Fruit fly (Drosophila melanogaster): ENCODE data around the gene Taf10.

Taf10 gene

DNA sequence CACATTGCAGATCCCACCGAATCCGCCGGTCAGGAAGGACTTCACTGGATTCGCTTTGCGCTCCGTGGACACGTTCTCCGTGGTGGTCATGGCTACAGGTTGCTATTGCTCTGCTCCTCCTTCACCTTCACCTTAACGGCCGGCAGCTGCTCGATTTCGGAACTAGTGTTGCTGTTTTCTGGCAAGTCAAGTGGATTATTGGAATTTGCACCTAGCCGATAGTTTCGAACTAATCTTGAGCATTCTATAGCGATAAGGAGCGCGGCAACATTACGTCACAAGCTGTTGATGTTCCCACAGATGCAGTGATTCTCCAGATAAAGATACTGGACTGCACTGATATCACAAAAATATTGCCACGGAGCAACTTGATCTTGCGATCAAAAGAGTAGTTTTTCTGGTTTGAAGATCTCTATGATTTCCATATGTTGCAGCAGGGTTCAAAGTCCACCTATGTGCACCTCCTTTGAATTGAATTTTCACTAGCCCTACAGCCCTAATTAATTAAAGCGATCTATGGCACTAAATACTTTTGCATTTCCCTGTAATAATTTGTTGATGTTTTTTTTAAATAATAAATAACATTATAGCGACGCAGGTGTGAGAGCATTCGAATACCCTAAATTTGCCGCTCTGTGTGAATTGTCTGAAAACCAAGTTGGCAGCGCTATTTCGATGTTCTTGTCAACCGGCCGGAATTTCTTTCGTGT lies 1.9 kb downstream of the Taf10 start, which contains the start of the genes colt and HINT1:
Gene colt (minus strand): TSS at position 594 of the 710 bp plus-strand sequence.
Gene HINT1 (plus strand): TSS at position 660 of the 710 bp plus-strand sequence.
- TF ChIP-seq rgr (GFP tag; optimal IDR thresholded peaks at IDR 0.05), result no peak
- no peak for TF ChIP-seq tai (GFP tag; optimal IDR thresholded peaks at IDR 0.05)
- peak; percentile 4 for TF ChIP-seq HLH106 (tag; optimal IDR thresholded peaks at IDR 0.05)
- peak; percentile 94 for TF ChIP-seq Hnf4 (GFP tag; optimal IDR thresholded peaks at IDR 0.05)
- no peak for TF ChIP-seq CrebA (GFP tag; optimal IDR thresholded peaks at IDR 0.05; ENCODE audit: borderline replicate concordance)
- TF ChIP-seq Dif (GFP tag; optimal IDR thresholded peaks at IDR 0.05; ENCODE audit: partially characterized antibody), result no peak
- TF ChIP-seq N (GFP tag; optimal IDR thresholded peaks at IDR 0.05), result no peak
- TF ChIP-seq psq (GFP tag; optimal IDR thresholded peaks at IDR 0.05), result no peak
- no peak for TF ChIP-seq Hr78 (GFP tag; optimal IDR thresholded peaks at IDR 0.05)
- no peak for TF ChIP-seq Vsx2 (GFP tag; optimal IDR thresholded peaks at IDR 0.05; ENCODE audit: partially characterized antibody)
- TF ChIP-seq dl (GFP tag; optimal IDR thresholded peaks at IDR 0.05; ENCODE audit: insufficient read depth in 1 of 2, partially characterized antibody in 2 of 2), result no peak
- no peak for TF ChIP-seq brk (GFP tag; optimal IDR thresholded peaks at IDR 0.05)
- no peak for TF ChIP-seq pan (optimal IDR thresholded peaks at IDR 0.05)
- TF ChIP-seq sage (GFP tag; optimal IDR thresholded peaks at IDR 0.05), result no peak
- peak; percentile 33 for TF ChIP-seq br (GFP tag; optimal IDR thresholded peaks at IDR 0.05)
- TF ChIP-seq usp (GFP tag; optimal IDR thresholded peaks at IDR 0.05), result no peak
- peak; percentile 57 for TF ChIP-seq Sp1 (GFP tag; optimal IDR thresholded peaks at IDR 0.05)
- peak; percentile 12 for TF ChIP-seq h (GFP tag; optimal IDR thresholded peaks at IDR 0.05)
- no peak for TF ChIP-seq GATAd (GFP tag; optimal IDR thresholded peaks at IDR 0.05)
- no peak for TF ChIP-seq jim (GFP tag; optimal IDR thresholded peaks at IDR 0.05)
- no peak for TF ChIP-seq Rel (GFP tag; optimal IDR thresholded peaks at IDR 0.05)
- peak; percentile 53 for TF ChIP-seq Rel (tag; optimal IDR thresholded peaks at IDR 0.05)
- TF ChIP-seq Myc (optimal IDR thresholded peaks at IDR 0.05), result no peak
- no peak for TF ChIP-seq Jra (GFP tag; optimal IDR thresholded peaks at IDR 0.05)
- no peak for TF ChIP-seq foxo (GFP tag; optimal IDR thresholded peaks at IDR 0.05)
- no peak for TF ChIP-seq dsf (GFP tag; optimal IDR thresholded peaks at IDR 0.05; ENCODE audit: borderline replicate concordance)
- no peak for TF ChIP-seq dmrt93B (GFP tag; optimal IDR thresholded peaks at IDR 0.05)
- no peak for TF ChIP-seq CG32264 (GFP tag; optimal IDR thresholded peaks at IDR 0.05)

DNA sequence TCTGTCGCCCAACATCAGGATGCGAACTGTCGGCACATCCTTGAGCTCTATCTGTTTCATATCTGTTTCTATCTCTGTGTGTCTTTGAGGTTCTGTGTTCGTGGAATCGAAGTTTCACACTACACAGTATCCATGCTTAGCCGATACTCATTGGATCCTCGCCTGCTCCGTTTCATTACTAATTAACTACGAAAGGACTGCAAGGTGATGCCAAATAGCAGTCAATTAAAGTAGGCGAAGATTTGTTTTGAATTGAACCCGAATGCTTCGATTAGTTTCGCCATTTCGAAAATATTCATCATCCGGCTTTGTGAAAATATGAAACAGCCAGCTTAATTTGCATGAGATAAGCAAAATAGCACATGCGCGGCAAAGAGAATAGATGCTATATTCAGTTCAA lies 4.0 kb downstream of the Taf10 start, which contains the start of gene CG15399:
Gene CG15399 (minus strand): TSS at position 101 of the 400 bp plus-strand sequence.
- TF ChIP-seq dmrt93B (GFP tag; optimal IDR thresholded peaks at IDR 0.05) (no peak), psq (GFP tag; optimal IDR thresholded peaks at IDR 0.05) (no peak), usp (GFP tag; optimal IDR thresholded peaks at IDR 0.05) (no peak), Rel (GFP tag; optimal IDR thresholded peaks at IDR 0.05) (no peak), Rel (tag; optimal IDR thresholded peaks at IDR 0.05) (no peak), tai (GFP tag; optimal IDR thresholded peaks at IDR 0.05) (no peak), CG32264 (GFP tag; optimal IDR thresholded peaks at IDR 0.05) (no peak), Hnf4 (GFP tag; optimal IDR thresholded peaks at IDR 0.05) (no peak), HLH106 (tag; optimal IDR thresholded peaks at IDR 0.05) (no peak), N (GFP tag; optimal IDR thresholded peaks at IDR 0.05) (no peak), OdsH (GFP tag; optimal IDR thresholded peaks at IDR 0.05) (no peak), CG9705 (GFP tag; optimal IDR thresholded peaks at IDR 0.05) (no peak), dl (GFP tag; optimal IDR thresholded peaks at IDR 0.05; ENCODE audit: insufficient read depth in 1 of 2, partially characterized antibody in 2 of 2) (no peak)

DNA sequence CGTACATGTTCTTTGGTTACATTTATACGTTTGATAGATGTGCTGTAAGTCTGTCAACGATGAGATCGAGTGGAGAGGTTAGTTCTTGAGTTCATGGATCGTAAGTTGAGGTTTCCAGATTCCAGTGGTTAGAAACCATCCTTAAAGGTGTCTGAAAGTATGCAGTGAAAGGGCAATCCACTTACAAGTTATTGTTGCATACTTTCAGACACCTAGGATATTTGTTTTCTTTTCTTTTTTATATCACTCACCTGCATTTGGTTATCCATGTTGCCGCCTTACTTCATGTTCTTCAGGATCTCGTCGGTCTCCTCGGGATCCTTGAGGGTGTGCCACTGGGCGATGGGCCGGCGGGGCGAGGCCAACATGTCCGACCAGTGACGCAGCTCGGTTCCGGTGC lies 15.1 kb downstream of the Taf10 start:
- no peak for TF ChIP-seq Mio (GFP tag; optimal IDR thresholded peaks at IDR 0.05)
- no peak for TF ChIP-seq CG9705 (GFP tag; optimal IDR thresholded peaks at IDR 0.05)
- TF ChIP-seq foxo (GFP tag; optimal IDR thresholded peaks at IDR 0.05), result no peak

DNA sequence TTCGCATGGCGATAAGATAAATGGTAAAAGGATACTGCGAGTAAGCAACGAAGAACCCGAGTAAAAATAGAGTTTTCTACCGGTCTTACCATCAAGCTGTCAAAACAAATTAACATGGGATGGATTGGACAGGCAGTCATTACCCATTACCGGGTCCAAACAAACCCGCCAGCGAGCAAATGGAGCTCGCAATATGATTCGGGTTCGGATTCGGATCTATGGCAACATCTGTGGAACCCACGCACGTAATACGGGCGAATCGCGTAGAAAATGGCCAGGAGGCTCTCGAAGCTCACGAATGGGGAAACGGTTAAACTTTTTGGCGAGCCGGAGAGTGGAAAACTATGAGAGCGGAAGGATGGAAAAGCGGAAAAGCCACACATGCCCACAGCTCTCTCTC lies 29.5 kb downstream of the Taf10 start:
- no peak for TF ChIP-seq Abd-B (GFP tag; optimal IDR thresholded peaks at IDR 0.05)
- no peak for TF ChIP-seq Dfd (GFP tag; optimal IDR thresholded peaks at IDR 0.05)
- no peak for TF ChIP-seq Jra (GFP tag; optimal IDR thresholded peaks at IDR 0.05)
- no peak for TF ChIP-seq Dif (GFP tag; optimal IDR thresholded peaks at IDR 0.05; ENCODE audit: partially characterized antibody)
- no peak for TF ChIP-seq h (GFP tag; optimal IDR thresholded peaks at IDR 0.05)
- no peak for TF ChIP-seq Vsx2 (GFP tag; optimal IDR thresholded peaks at IDR 0.05; ENCODE audit: partially characterized antibody)
- no peak for TF ChIP-seq N (GFP tag; optimal IDR thresholded peaks at IDR 0.05)
- no peak for TF ChIP-seq fru (GFP tag; optimal IDR thresholded peaks at IDR 0.05)
- no peak for TF ChIP-seq Myc (optimal IDR thresholded peaks at IDR 0.05)
- no peak for TF ChIP-seq tai (GFP tag; optimal IDR thresholded peaks at IDR 0.05)
- TF ChIP-seq woc (GFP tag; optimal IDR thresholded peaks at IDR 0.05), result no peak
- no peak for TF ChIP-seq OdsH (GFP tag; optimal IDR thresholded peaks at IDR 0.05)
- no peak for TF ChIP-seq Sp1 (GFP tag; optimal IDR thresholded peaks at IDR 0.05)
- TF ChIP-seq pan (optimal IDR thresholded peaks at IDR 0.05), result no peak
- no peak for TF ChIP-seq Hr78 (GFP tag; optimal IDR thresholded peaks at IDR 0.05)
- TF ChIP-seq CG9705 (GFP tag; optimal IDR thresholded peaks at IDR 0.05), result no peak
- TF ChIP-seq psq (GFP tag; optimal IDR thresholded peaks at IDR 0.05), result no peak
- TF ChIP-seq sage (GFP tag; optimal IDR thresholded peaks at IDR 0.05), result no peak
- no peak for TF ChIP-seq sv (GFP tag; optimal IDR thresholded peaks at IDR 0.05)
- no peak for TF ChIP-seq Rel (GFP tag; optimal IDR thresholded peaks at IDR 0.05)
- TF ChIP-seq Rel (tag; optimal IDR thresholded peaks at IDR 0.05), result no peak
